Worm (Caenorhabditis elegans) whole organism, L3 larva: ENCODE data around the gene pkc-1.

Experiments
- egl-27 ChIP-seq: sonication (generic microtip); optimal IDR thresholded peaks from 4 replicates; lab custom pipeline; 2017; ENCODE audit warnings: missing biosample characterization, missing genetic modification reagents, missing genetic modification characterization
- elt-2 ChIP-seq: sonication (generic microtip); optimal IDR thresholded peaks from 2 replicates; lab custom pipeline; 2016; ENCODE audit warnings: missing genetic modification reagents, mild to moderate bottlenecking, missing genetic modification characterization, missing compliant biosample characterization
- fkh-10 ChIP-seq: sonication (generic microtip); optimal IDR thresholded peaks from 2 replicates; lab custom pipeline; 2017; ENCODE audit warnings: missing biosample characterization, missing genetic modification reagents, missing genetic modification characterization
- mdl-1 ChIP-seq: fragments of 150-350 bp; optimal IDR thresholded peaks from 2 replicates; lab custom pipeline; 2014; ENCODE audit warnings: missing biosample characterization, missing genetic modification characterization
- nhr-28 ChIP-seq: fragments of 150-350 bp; optimal IDR thresholded peaks from 2 replicates; lab custom pipeline; 2014; ENCODE audit warnings: missing biosample characterization, missing genetic modification characterization
- pha-4 ChIP-seq: fragments of 150-350 bp; optimal IDR thresholded peaks from 2 replicates; lab custom pipeline; 2014; ENCODE audit warnings: missing biosample characterization, missing genetic modification reagents, missing genetic modification characterization

DNA sequence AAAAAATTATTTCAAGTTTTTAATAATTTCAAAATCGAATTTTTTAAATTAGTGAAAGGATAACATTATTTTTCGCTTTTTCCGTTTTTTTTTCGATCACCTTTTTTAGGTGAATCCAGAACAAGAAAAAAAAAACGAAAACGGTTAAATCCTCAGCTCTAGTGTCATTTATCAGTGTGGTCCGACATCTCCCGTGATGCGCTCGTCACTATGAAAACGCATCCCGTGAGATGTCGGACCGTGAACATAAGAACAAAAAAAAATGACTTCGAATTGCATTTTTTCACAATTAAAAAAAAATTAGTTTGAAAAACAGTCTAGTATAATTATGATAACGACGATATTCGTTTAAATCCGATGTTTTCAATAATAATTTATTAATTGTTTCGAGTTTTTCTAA lies 15.8 kb upstream of the pkc-1 start:
- TF ChIP-seq egl-27 (tag; lab: Kevin White, UChicago), result no peak
- no peak for TF ChIP-seq fkh-10
- TF ChIP-seq nhr-28 (tag; lab: Kevin White, UChicago), result no peak
- TF ChIP-seq mdl-1 (tag; lab: Kevin White, UChicago), result no peak
- TF ChIP-seq pha-4, result no peak
- no peak for TF ChIP-seq elt-2
